Comparison of ENCODE assay signal across 5 fruit fly cellular contexts in genomic region chr2L:16715841-16716701, dm6.
A peak's percentile ranks its signal among the peaks of the same experiment; 100 is the strongest.
TF ChIP-seq lines count a peak whose summit lies in the region.

Gene Cyt-c-d (plus strand): TSS chr2L:16715891.
Gene CG31808 (minus strand): TSS chr2L:16716195.

TF ChIP-seq in whole organism, adult, 20 proteins besides CTCF, POLR2A, EP300 and RAD21 (continued from another document):
- no peak for TF ChIP-seq kay (GFP tag; lab: Kevin White, UChicago; ENCODE audit: borderline replicate concordance)
- peak; percentile 72 for TF ChIP-seq toe (GFP tag; optimal IDR thresholded peaks at IDR 0.05; lab: Kevin White, UChicago)

TF ChIP-seq in whole organism, embryonic, 481 proteins besides CTCF, POLR2A, EP300 and RAD21 (continued from another document and continues in another):
- TF ChIP-seq psq (GFP tag; optimal IDR thresholded peaks at IDR 0.05; lab: Kevin White, UChicago) (peak; percentile 75), Bteb2 (GFP tag; optimal IDR thresholded peaks at IDR 0.05; lab: Kevin White, UChicago) (peak; percentile 96), esg (GFP tag; conservative IDR thresholded peaks at IDR 0.05; lab: Robert Waterston, UW) (peak; percentile 97), Ets65A (GFP tag; lab: Kevin White, UChicago) (peak; percentile 98), TFAM (GFP tag; optimal IDR thresholded peaks at IDR 0.05; lab: Kevin White, UChicago) (peak; percentile 83), CG12659 (GFP tag; optimal IDR thresholded peaks at IDR 0.05; lab: Kevin White, UChicago) (peak; percentile 97), NC2α (GFP tag; optimal IDR thresholded peaks at IDR 0.05; lab: Kevin White, UChicago) (peak; percentile 86), CG32532 (GFP tag; IDR thresholded peaks at IDR 0.05; lab: Robert Waterston, UW) (peak; percentile 94), CG17802 (tag; optimal IDR thresholded peaks at IDR 0.05; lab: Kevin White, UChicago) (peak; percentile 87), CG7357 (GFP tag; IDR thresholded peaks at IDR 0.05; lab: Robert Waterston, UW) (peak; percentile 91), CG10274 (GFP tag; optimal IDR thresholded peaks at IDR 0.05; lab: Kevin White, UChicago) (peak; percentile 81), trh (GFP tag; optimal IDR thresholded peaks at IDR 0.05; lab: Kevin White, UChicago) (peak; percentile 93), CG7271 (tag; optimal IDR thresholded peaks at IDR 0.05; lab: Kevin White, UChicago) (peak; percentile 78), CG1529 (GFP tag; optimal IDR thresholded peaks at IDR 0.05; lab: Kevin White, UChicago) (peak; percentile 98), CG14860 (GFP tag; IDR thresholded peaks at IDR 0.05; lab: Robert Waterston, UW; ENCODE audit: partially characterized antibody) (0 out of 3 replicates have a peak, but pooled peaks have one; percentile 12), dimm (GFP tag; IDR thresholded peaks at IDR 0.05; lab: Robert Waterston, UW) (peak; percentile 93), CG3407 (GFP tag; optimal IDR thresholded peaks at IDR 0.05; lab: Kevin White, UChicago) (peak; percentile 96), CG10543 (GFP tag; optimal IDR thresholded peaks at IDR 0.05; lab: Kevin White, UChicago) (peak; percentile 93), ken (GFP tag; IDR thresholded peaks at IDR 0.05; lab: Robert Waterston, UW) (peak; percentile 98), slbo (GFP tag; IDR thresholded peaks at IDR 0.05; lab: Robert Waterston, UW) (peak; percentile 96), sim (GFP tag; IDR thresholded peaks at IDR 0.05; lab: Robert Waterston, UW) (peak; percentile 93), CG8388 (GFP tag; optimal IDR thresholded peaks at IDR 0.05; lab: Kevin White, UChicago) (peak; percentile 97), CG9437 (GFP tag; optimal IDR thresholded peaks at IDR 0.05; lab: Kevin White, UChicago) (peak; percentile 85), CG8924 (tag; optimal IDR thresholded peaks at IDR 0.05; lab: Kevin White, UChicago) (peak; percentile 98), cwo (GFP tag; optimal IDR thresholded peaks at IDR 0.05; lab: Kevin White, UChicago) (peak; percentile 91), CG9932 (GFP tag; IDR thresholded peaks at IDR 0.05; lab: Robert Waterston, UW) (peak; percentile 84), D19B (GFP tag; optimal IDR thresholded peaks at IDR 0.05; lab: Kevin White, UChicago) (peak; percentile 78), scrt (GFP tag; optimal IDR thresholded peaks at IDR 0.05; lab: Kevin White, UChicago) (peak; percentile 96), prd (optimal IDR thresholded peaks at IDR 0.05; lab: Kevin White, UChicago) (no peak), prd (GFP tag; IDR thresholded peaks at IDR 0.05; lab: Robert Waterston, UW) (peak; percentile 98), toy (GFP tag; IDR thresholded peaks at IDR 0.05; lab: Robert Waterston, UW) (peak; percentile 88), Bdp1 (GFP tag; optimal IDR thresholded peaks at IDR 0.05; lab: Kevin White, UChicago) (peak; percentile 85)

TF ChIP-seq in whole organism, prepupa, 60 proteins besides CTCF, POLR2A, EP300 and RAD21 (continued from another document and continues in another):
- peak; percentile 96 for TF ChIP-seq Eip75B (GFP tag; optimal IDR thresholded peaks at IDR 0.05; lab: Kevin White, UChicago)
- TF ChIP-seq eg (GFP tag; IDR thresholded peaks at IDR 0.05; lab: Robert Waterston, UW): peak; percentile 99
- peak; percentile 100 for TF ChIP-seq Eip78C (GFP tag; lab: Kevin White, UChicago)
- TF ChIP-seq CG7368 (GFP tag; optimal IDR thresholded peaks at IDR 0.05; lab: Kevin White, UChicago): peak; percentile 95
- peak; percentile 98 for TF ChIP-seq pdm3 (GFP tag; optimal IDR thresholded peaks at IDR 0.05; lab: Kevin White, UChicago)
- peak; percentile 98 for TF ChIP-seq net (GFP tag; optimal IDR thresholded peaks at IDR 0.05; lab: Kevin White, UChicago)
- peak; percentile 95 for TF ChIP-seq CG16779 (tag; optimal IDR thresholded peaks at IDR 0.05; lab: Kevin White, UChicago)
- TF ChIP-seq CG10669 (GFP tag; optimal IDR thresholded peaks at IDR 0.05; lab: Kevin White, UChicago): peak; percentile 94
- TF ChIP-seq fd59A (GFP tag; optimal IDR thresholded peaks at IDR 0.05; lab: Kevin White, UChicago): peak; percentile 90
- peak; percentile 97 for TF ChIP-seq Sox14 (GFP tag; optimal IDR thresholded peaks at IDR 0.05; lab: Kevin White, UChicago)
- peak; percentile 95 for TF ChIP-seq CG11762 (GFP tag; optimal IDR thresholded peaks at IDR 0.05; lab: Kevin White, UChicago; ENCODE audit: insufficient read depth)
- TF ChIP-seq spab (GFP tag; optimal IDR thresholded peaks at IDR 0.05; lab: Kevin White, UChicago): peak; percentile 94
- TF ChIP-seq CG11902 (GFP tag; optimal IDR thresholded peaks at IDR 0.05; lab: Kevin White, UChicago): peak; percentile 90
- TF ChIP-seq Hr38 (GFP tag; optimal IDR thresholded peaks at IDR 0.05; lab: Kevin White, UChicago): peak; percentile 42
- TF ChIP-seq Smox (GFP tag; optimal IDR thresholded peaks at IDR 0.05; lab: Kevin White, UChicago): peak; percentile 96
- peak; percentile 98 for TF ChIP-seq svp (GFP tag; lab: Kevin White, UChicago)
- peak; percentile 95 for TF ChIP-seq CG8632 (GFP tag; optimal IDR thresholded peaks at IDR 0.05; lab: Kevin White, UChicago)
- peak; percentile 93 for TF ChIP-seq fd85E (GFP tag; optimal IDR thresholded peaks at IDR 0.05; lab: Kevin White, UChicago)
- peak; percentile 98 for TF ChIP-seq CG4318 (GFP tag; optimal IDR thresholded peaks at IDR 0.05; lab: Kevin White, UChicago)
- TF ChIP-seq Hr4 (GFP tag; optimal IDR thresholded peaks at IDR 0.05; lab: Kevin White, UChicago): peak; percentile 99
- peak; percentile 88 for TF ChIP-seq Eip93F (GFP tag; optimal IDR thresholded peaks at IDR 0.05; lab: Kevin White, UChicago)
- TF ChIP-seq vri (GFP tag; optimal IDR thresholded peaks at IDR 0.05; lab: Kevin White, UChicago): peak; percentile 95
- TF ChIP-seq achi (GFP tag; optimal IDR thresholded peaks at IDR 0.05; lab: Kevin White, UChicago): peak; percentile 97
- TF ChIP-seq ss (GFP tag; optimal IDR thresholded peaks at IDR 0.05; lab: Kevin White, UChicago): peak; percentile 91
- peak; percentile 94 for TF ChIP-seq Hr39 (GFP tag; optimal IDR thresholded peaks at IDR 0.05; lab: Kevin White, UChicago)
- TF ChIP-seq CG3032 (tag; optimal IDR thresholded peaks at IDR 0.05; lab: Kevin White, UChicago): peak; percentile 94
- TF ChIP-seq CG8119 (GFP tag; IDR thresholded peaks at IDR 0.05; lab: Robert Waterston, UW): peak; percentile 99
- peak; percentile 97 for TF ChIP-seq CG11294 (GFP tag; IDR thresholded peaks at IDR 0.05; lab: Robert Waterston, UW)
- peak; percentile 98 for TF ChIP-seq Met (GFP tag; optimal IDR thresholded peaks at IDR 0.05; lab: Kevin White, UChicago)
- TF ChIP-seq OdsH (GFP tag; optimal IDR thresholded peaks at IDR 0.05; lab: Kevin White, UChicago): peak; percentile 98
- peak; percentile 89 for TF ChIP-seq Sox15 (GFP tag; optimal IDR thresholded peaks at IDR 0.05; lab: Kevin White, UChicago)
- TF ChIP-seq esn (GFP tag; optimal IDR thresholded peaks at IDR 0.05; lab: Kevin White, UChicago): peak; percentile 98
- TF ChIP-seq CG10631 (GFP tag; optimal IDR thresholded peaks at IDR 0.05; lab: Kevin White, UChicago): peak; percentile 97
- peak; percentile 95 for TF ChIP-seq CG31627 (GFP tag; optimal IDR thresholded peaks at IDR 0.05; lab: Kevin White, UChicago)

TF ChIP-seq in whole organism, pupa, 21 proteins besides CTCF, POLR2A, EP300 and RAD21 (continued from another document):
- TF ChIP-seq gl (tag; optimal IDR thresholded peaks at IDR 0.05; lab: Kevin White, UChicago): peak; percentile 85

TF ChIP-seq in whole organism, wandering third instar larva, 38 proteins besides CTCF, POLR2A, EP300 and RAD21 (continued from another document):
- TF ChIP-seq Hr83 (GFP tag; optimal IDR thresholded peaks at IDR 0.05; lab: Kevin White, UChicago; ENCODE audit: poor library complexity, severe bottlenecking) (peak; percentile 11), CG9705 (GFP tag; optimal IDR thresholded peaks at IDR 0.05; lab: Kevin White, UChicago) (peak; percentile 78), lola (GFP tag; optimal IDR thresholded peaks at IDR 0.05; lab: Kevin White, UChicago) (no peak), CG32264 (GFP tag; optimal IDR thresholded peaks at IDR 0.05; lab: Kevin White, UChicago) (peak; percentile 81), dmrt93B (GFP tag; optimal IDR thresholded peaks at IDR 0.05; lab: Kevin White, UChicago) (peak; percentile 88), Abd-B (GFP tag; optimal IDR thresholded peaks at IDR 0.05; lab: Kevin White, UChicago) (no peak), OdsH (GFP tag; optimal IDR thresholded peaks at IDR 0.05; lab: Kevin White, UChicago) (peak; percentile 95), Hnf4 (GFP tag; optimal IDR thresholded peaks at IDR 0.05; lab: Kevin White, UChicago) (peak; percentile 93), pan (optimal IDR thresholded peaks at IDR 0.05; lab: Kevin White, UChicago) (no peak), Jra (GFP tag; optimal IDR thresholded peaks at IDR 0.05; lab: Kevin White, UChicago) (peak; percentile 89), dsf (GFP tag; optimal IDR thresholded peaks at IDR 0.05; lab: Kevin White, UChicago; ENCODE audit: borderline replicate concordance) (peak; percentile 71), rgr (GFP tag; optimal IDR thresholded peaks at IDR 0.05; lab: Kevin White, UChicago) (peak; percentile 94), h (GFP tag; optimal IDR thresholded peaks at IDR 0.05; lab: Kevin White, UChicago) (peak; percentile 97), N (GFP tag; optimal IDR thresholded peaks at IDR 0.05; lab: Kevin White, UChicago) (no peak), sv (GFP tag; optimal IDR thresholded peaks at IDR 0.05; lab: Kevin White, UChicago) (peak; percentile 96), foxo (GFP tag; optimal IDR thresholded peaks at IDR 0.05; lab: Kevin White, UChicago) (peak; percentile 11 to 95), usp (GFP tag; optimal IDR thresholded peaks at IDR 0.05; lab: Kevin White, UChicago) (no peak)
TF ChIP-seq in whole organism, wandering third instar larva: peak in this region for 27.
